Worm (Caenorhabditis elegans): ENCODE data around the gene grd-1.

DNA sequence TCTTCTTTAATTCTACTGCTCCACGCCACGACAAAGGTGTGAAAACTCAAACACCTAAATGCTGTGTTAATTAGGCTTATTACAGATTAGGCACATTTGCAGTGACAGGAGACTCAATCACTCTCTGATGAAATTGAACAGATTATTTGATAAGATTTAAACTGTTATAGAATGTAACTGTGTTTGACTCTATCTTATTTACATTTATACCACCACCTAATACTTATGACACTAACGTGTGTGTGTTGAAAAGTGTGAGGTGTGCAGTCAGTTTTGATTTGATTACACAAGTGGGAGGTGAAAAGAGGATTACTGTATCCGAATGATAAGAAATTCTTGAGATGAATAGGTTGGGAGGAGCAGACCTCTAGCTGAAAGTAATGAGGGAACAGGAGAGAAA is 23.0 kb downstream of the grd-1 start:
- no peak for TF ChIP-seq W03F9.2 (tag; optimal IDR thresholded peaks at IDR 0.05)
- TF ChIP-seq dao-5 (tag; optimal IDR thresholded peaks at IDR 0.05): no peak
- TF ChIP-seq him-1 (tag; optimal IDR thresholded peaks at IDR 0.05): no peak
